Worm (Caenorhabditis elegans) whole organism, L4 larva: ENCODE results near the gene tiar-2.

Source experiments
- F49E8.2 ChIP-seq: sonication (generic microtip); optimal IDR thresholded peaks from 2 replicates; lab custom pipeline; 2016; ENCODE audit warnings: missing compliant biosample characterization, mild to moderate bottlenecking, missing genetic modification characterization, borderline replicate concordance
- ZK546.5 ChIP-seq, 2 experiments: sonication (generic microtip); optimal IDR thresholded peaks; 2 replicates each; lab custom pipeline; 2017; ENCODE audit warnings: missing biosample characterization in 2 of 2, missing genetic modification characterization in 2 of 2
- aly-2 ChIP-seq: sonication (generic microtip); optimal IDR thresholded peaks from 2 replicates; lab custom pipeline; 2018; ENCODE audit warnings: missing biosample characterization, missing genetic modification characterization
- cey-2 ChIP-seq: sonication (generic microtip); optimal IDR thresholded peaks from 3 replicates; lab custom pipeline; 2017; ENCODE audit warnings: missing genetic modification characterization, mild to moderate bottlenecking, missing compliant biosample characterization, antibody characterized with exemption, borderline replicate concordance; ENCODE audit not compliant: insufficient read depth
- fkh-10 ChIP-seq: fragments of 150-350 bp; optimal IDR thresholded peaks from 2 replicates; lab custom pipeline; 2014; ENCODE audit warnings: missing biosample characterization, missing genetic modification reagents, missing genetic modification characterization
- lin-39 ChIP-seq: fragments of 150-350 bp; optimal IDR thresholded peaks from 2 replicates; lab custom pipeline; 2014; ENCODE audit warnings: missing biosample characterization, missing genetic modification reagents, missing genetic modification characterization
- lir-3 ChIP-seq: sonication (generic microtip); optimal IDR thresholded peaks from 2 replicates; lab custom pipeline; 2016; ENCODE audit warnings: mild to moderate bottlenecking, missing genetic modification characterization, missing compliant biosample characterization
- nhr-10 ChIP-seq: fragments of 150-350 bp; optimal IDR thresholded peaks from 2 replicates; lab custom pipeline; 2014; ENCODE audit warnings: missing biosample characterization, missing genetic modification characterization
- nhr-77 ChIP-seq: fragments of 150-350 bp; optimal IDR thresholded peaks from 2 replicates; lab custom pipeline; 2014; ENCODE audit warnings: missing biosample characterization, missing genetic modification characterization
- unc-62 ChIP-seq, 3 experiments: fragments of 150-350 bp in 1 of 3; sonication (generic microtip); optimal IDR thresholded peaks in 2 of 3; peaks in 1 of 3; 1 replicate in 1 of 3; 2 replicates in 2 of 3; lab custom pipeline; 2014 to 2017; ENCODE audit warnings: missing biosample characterization in 3 of 3, missing genetic modification characterization in 3 of 3, missing genetic modification reagents in 3 of 3, missing genotype in 1 of 3

- no peak for TF ChIP-seq aly-2 (tag; lab: Kevin White, UChicago)
- no peak for TF ChIP-seq nhr-10
- TF ChIP-seq unc-62 (GFP tag; optimal IDR thresholded peaks at IDR 0.05 in 1 of 2; lab: Kevin White, UChicago), result no peak
- no peak for TF ChIP-seq unc-62 (tag; optimal IDR thresholded peaks at IDR 0.05; lab: Kevin White, UChicago)
- TF ChIP-seq ZK546.5 (tag; optimal IDR thresholded peaks at IDR 0.05; lab: Kevin White, UChicago), result no peak
- no peak for TF ChIP-seq lir-3 (tag; lab: Kevin White, UChicago)
- TF ChIP-seq lin-39 (tag; lab: Kevin White, UChicago), result no peak
- no peak for TF ChIP-seq cey-2 (tag; lab: Kevin White, UChicago)
- no peak for TF ChIP-seq fkh-10 (GFP tag; lab: Kevin White, UChicago)
- TF ChIP-seq F49E8.2 (tag; lab: Kevin White, UChicago), result no peak
- TF ChIP-seq nhr-77, result no peak
Measured at ce11 chrII:12806602-12807182, 38.2 kb downstream of the tiar-2 start, which contains the start of gene spds-1.
